Fruit fly (Drosophila melanogaster) whole organism, prepupa: Measurements from ENCODE around the gene MED4.

ENCODE experiments used
- Blimp-1 ChIP-seq: fragments of 200-800 bp; sonication (Bioruptor generic); optimal IDR thresholded peaks from 3 replicates; lab custom pipeline; 2017; ENCODE audit warnings: missing biosample characterization, missing genetic modification characterization, mild to moderate bottlenecking, moderate library complexity, missing genetic modification reagents
- CG10631 ChIP-seq: fragments of 200-800 bp; sonication (Bioruptor generic); optimal IDR thresholded peaks from 2 replicates; lab custom pipeline; 2016; ENCODE audit warnings: missing biosample characterization, missing genetic modification characterization
- CG10669 ChIP-seq: fragments of 200-800 bp; sonication (Bioruptor generic); optimal IDR thresholded peaks from 3 replicates; lab custom pipeline; 2018; ENCODE audit warnings: missing biosample characterization, mild to moderate bottlenecking, missing genetic modification characterization, moderate library complexity
- CG11762 ChIP-seq: fragments of 200-800 bp; sonication (Bioruptor generic); optimal IDR thresholded peaks from 3 replicates; lab custom pipeline; 2016; ENCODE audit warnings: missing biosample characterization, missing genetic modification characterization; ENCODE audit not compliant: insufficient read depth
- CG11902 ChIP-seq: fragments of 200-800 bp; sonication (Bioruptor generic); optimal IDR thresholded peaks from 3 replicates; lab custom pipeline; 2016; ENCODE audit warnings: missing biosample characterization, missing genetic modification characterization
- CG1621 ChIP-seq: fragments of 200-800 bp; sonication (Bioruptor generic); optimal IDR thresholded peaks from 3 replicates; lab custom pipeline; 2018; ENCODE audit warnings: missing biosample characterization, mild to moderate bottlenecking, missing genetic modification characterization
- CG16779 ChIP-seq: fragments of 200-800 bp; sonication (Bioruptor generic); optimal IDR thresholded peaks from 3 replicates; lab custom pipeline; 2017; ENCODE audit warnings: missing biosample characterization, mild to moderate bottlenecking, missing genetic modification characterization
- CG3032 ChIP-seq: fragments of 200-800 bp; optimal IDR thresholded peaks from 2 replicates; lab custom pipeline; 2019; ENCODE audit warnings: missing biosample characterization, mild to moderate bottlenecking, missing genetic modification characterization, moderate library complexity
- CG31627 ChIP-seq: fragments of 200-800 bp; sonication (Bioruptor generic); optimal IDR thresholded peaks from 3 replicates; lab custom pipeline; 2016; ENCODE audit warnings: missing biosample characterization, missing genetic modification characterization
- CG32006 ChIP-seq: fragments of 200-800 bp; sonication (Bioruptor generic); optimal IDR thresholded peaks from 3 replicates; lab custom pipeline; 2017; ENCODE audit warnings: missing biosample characterization, mild to moderate bottlenecking, missing genetic modification characterization
- CG3919 ChIP-seq: fragments of 200-800 bp; sonication (Bioruptor generic); optimal IDR thresholded peaks from 3 replicates; lab custom pipeline; 2016; ENCODE audit warnings: missing biosample characterization, missing genetic modification characterization
- CG4318 ChIP-seq: fragments of 200-800 bp; sonication (Bioruptor generic); optimal IDR thresholded peaks from 3 replicates; lab custom pipeline; 2017; ENCODE audit warnings: missing biosample characterization, mild to moderate bottlenecking, missing genetic modification characterization
- CG6163 ChIP-seq: fragments of 200-800 bp; sonication (Bioruptor generic); IDR thresholded peaks from 3 replicates; pipeline ENCODE4 v1.3.6; 2022; ENCODE audit warnings: missing biosample characterization, missing genetic modification characterization
- CG6276 ChIP-seq: fragments of 200-800 bp; sonication (Bioruptor generic); optimal IDR thresholded peaks from 2 replicates; lab custom pipeline; 2017; ENCODE audit warnings: missing biosample characterization, mild to moderate bottlenecking, missing genetic modification characterization
- CG6808 ChIP-seq: fragments of 200-800 bp; sonication (Bioruptor generic); optimal IDR thresholded peaks from 3 replicates; lab custom pipeline; 2017; ENCODE audit warnings: missing biosample characterization, missing genetic modification characterization, mild to moderate bottlenecking, moderate library complexity, missing genetic modification reagents
- CG6854 ChIP-seq: fragments of 200-800 bp; sonication (Bioruptor generic); optimal IDR thresholded peaks from 2 replicates; lab custom pipeline; 2017; ENCODE audit warnings: missing biosample characterization, mild to moderate bottlenecking, missing genetic modification characterization
- CG7368 ChIP-seq: fragments of 200-800 bp; sonication (Bioruptor generic); optimal IDR thresholded peaks from 3 replicates; lab custom pipeline; 2016; ENCODE audit warnings: missing biosample characterization, missing genetic modification characterization
- CG8119 ChIP-seq: fragments of 200-800 bp; sonication (Bioruptor generic); IDR thresholded peaks from 3 replicates; pipeline ENCODE4 v1.3.6; 2022; ENCODE audit warnings: missing biosample characterization, missing genetic modification characterization
- CG8319 ChIP-seq: fragments of 200-800 bp; sonication (Bioruptor generic); optimal IDR thresholded peaks from 3 replicates; lab custom pipeline; 2016; ENCODE audit warnings: missing biosample characterization, missing genetic modification characterization
- CG8632 ChIP-seq: fragments of 200-800 bp; sonication (Bioruptor generic); optimal IDR thresholded peaks from 3 replicates; lab custom pipeline; 2016; ENCODE audit warnings: missing biosample characterization, missing genetic modification characterization
- CG9139 ChIP-seq: fragments of 200-800 bp; sonication (Bioruptor generic); optimal IDR thresholded peaks from 3 replicates; lab custom pipeline; 2017; ENCODE audit warnings: missing biosample characterization, mild to moderate bottlenecking, missing genetic modification characterization
- Eip75B ChIP-seq: fragments of 200-800 bp; sonication (Bioruptor generic); optimal IDR thresholded peaks from 3 replicates; lab custom pipeline; 2016; ENCODE audit warnings: missing biosample characterization, missing genetic modification characterization
- Eip78C ChIP-seq: fragments of 200-800 bp; sonication (Bioruptor generic); peaks from one replicate; lab custom pipeline; 2016; ENCODE audit warnings: missing biosample characterization, missing genetic modification characterization
- Eip93F ChIP-seq: fragments of 200-800 bp; sonication (Bioruptor generic); optimal IDR thresholded peaks from 2 replicates; lab custom pipeline; 2016; ENCODE audit warnings: missing biosample characterization, mild to moderate bottlenecking, missing genetic modification characterization
- Ets21C ChIP-seq: fragments of 200-800 bp; sonication (Bioruptor generic); optimal IDR thresholded peaks from 3 replicates; lab custom pipeline; 2016; ENCODE audit warnings: missing biosample characterization, missing genetic modification characterization
- Ets96B ChIP-seq: fragments of 200-800 bp; optimal IDR thresholded peaks from 2 replicates; lab custom pipeline; 2019; ENCODE audit warnings: missing biosample characterization, mild to moderate bottlenecking, missing genetic modification characterization, moderate library complexity
- Gug ChIP-seq: fragments of 200-800 bp; sonication (Bioruptor generic); IDR thresholded peaks from 2 replicates; pipeline ENCODE4 v1.3.6; 2022; ENCODE audit warnings: missing biosample characterization, missing genetic modification characterization
- Hr38 ChIP-seq: sonication (Bioruptor generic); optimal IDR thresholded peaks from 2 replicates; lab custom pipeline; 2016; ENCODE audit warnings: missing biosample characterization, missing genetic modification characterization
- Hr39 ChIP-seq: fragments of 200-800 bp; sonication (Bioruptor generic); optimal IDR thresholded peaks from 2 replicates; lab custom pipeline; 2016; ENCODE audit warnings: missing biosample characterization, missing genetic modification characterization
- Hr4 ChIP-seq: fragments of 200-800 bp; sonication (Bioruptor generic); optimal IDR thresholded peaks from 3 replicates; lab custom pipeline; 2016; ENCODE audit warnings: missing biosample characterization, missing genetic modification characterization
- Lpt ChIP-seq: fragments of 200-800 bp; sonication (Bioruptor generic); optimal IDR thresholded peaks from 3 replicates; lab custom pipeline; 2016; ENCODE audit warnings: missing biosample characterization, missing genetic modification characterization
- Met ChIP-seq: fragments of 200-800 bp; sonication (Bioruptor generic); optimal IDR thresholded peaks from 3 replicates; lab custom pipeline; 2016; ENCODE audit warnings: missing biosample characterization, missing genetic modification characterization
- OdsH ChIP-seq: fragments of 200-800 bp; sonication (Bioruptor generic); optimal IDR thresholded peaks from 3 replicates; lab custom pipeline; 2016; ENCODE audit warnings: missing biosample characterization, missing genetic modification characterization
- Smox ChIP-seq: fragments of 200-800 bp; sonication (Bioruptor generic); optimal IDR thresholded peaks from 3 replicates; lab custom pipeline; 2016; ENCODE audit warnings: missing biosample characterization, missing genetic modification characterization
- Sox102F ChIP-seq: fragments of 200-800 bp; sonication (Bioruptor generic); optimal IDR thresholded peaks from 2 replicates; lab custom pipeline; 2016; ENCODE audit warnings: missing biosample characterization, mild to moderate bottlenecking, missing genetic modification characterization
- Sox15 ChIP-seq: fragments of 200-800 bp; sonication (Bioruptor generic); optimal IDR thresholded peaks from 3 replicates; lab custom pipeline; 2016; ENCODE audit warnings: missing biosample characterization, missing genetic modification characterization
- achi ChIP-seq: fragments of 200-800 bp; sonication (Bioruptor generic); optimal IDR thresholded peaks from 3 replicates; lab custom pipeline; 2016; ENCODE audit warnings: missing biosample characterization, missing genetic modification characterization
- acj6 ChIP-seq: fragments of 200-800 bp; sonication (Bioruptor generic); optimal IDR thresholded peaks from 3 replicates; lab custom pipeline; 2016; ENCODE audit warnings: missing biosample characterization, missing genetic modification characterization
- cyc ChIP-seq: fragments of 200-800 bp; sonication (Bioruptor generic); optimal IDR thresholded peaks from 3 replicates; lab custom pipeline; 2016; ENCODE audit warnings: missing biosample characterization, missing genetic modification characterization
- dac ChIP-seq: fragments of 200-800 bp; sonication (Bioruptor generic); optimal IDR thresholded peaks from 2 replicates; lab custom pipeline; 2017; ENCODE audit warnings: missing biosample characterization, mild to moderate bottlenecking, missing genetic modification characterization
- dsx ChIP-seq: fragments of 200-800 bp; optimal IDR thresholded peaks from 3 replicates; lab custom pipeline; 2019; ENCODE audit warnings: missing biosample characterization, mild to moderate bottlenecking, missing genetic modification characterization, moderate library complexity; ENCODE audit not compliant: poor library complexity, severe bottlenecking
- fd59A ChIP-seq: fragments of 200-800 bp; sonication (Bioruptor generic); optimal IDR thresholded peaks from 2 replicates; lab custom pipeline; 2017; ENCODE audit warnings: missing biosample characterization, mild to moderate bottlenecking, missing genetic modification characterization, missing genetic modification reagents
- fd85E ChIP-seq: fragments of 200-800 bp; sonication (Bioruptor generic); optimal IDR thresholded peaks from 3 replicates; lab custom pipeline; 2016; ENCODE audit warnings: missing biosample characterization, missing genetic modification characterization
- fkh ChIP-seq: fragments of 200-800 bp; sonication (Bioruptor generic); optimal IDR thresholded peaks from 3 replicates; lab custom pipeline; 2017; ENCODE audit warnings: missing biosample characterization, mild to moderate bottlenecking, missing genetic modification characterization, moderate library complexity
- lz ChIP-seq: fragments of 200-800 bp; sonication (Bioruptor generic); optimal IDR thresholded peaks from 3 replicates; lab custom pipeline; 2016; ENCODE audit warnings: missing biosample characterization, missing genetic modification characterization
- net ChIP-seq: fragments of 200-800 bp; sonication (Bioruptor generic); optimal IDR thresholded peaks from 3 replicates; lab custom pipeline; 2016; ENCODE audit warnings: missing biosample characterization, missing genetic modification characterization
- pdm3 ChIP-seq: fragments of 200-800 bp; sonication (Bioruptor generic); optimal IDR thresholded peaks from 3 replicates; lab custom pipeline; 2016; ENCODE audit warnings: missing biosample characterization, missing genetic modification characterization
- salr ChIP-seq, 2 experiments: fragments of 200-800 bp; sonication (Bioruptor generic); optimal IDR thresholded peaks; 3 replicates each; lab custom pipeline; 2016 to 2018; ENCODE audit warnings: missing biosample characterization in 2 of 2, missing genetic modification characterization in 2 of 2, mild to moderate bottlenecking in 1 of 2
- spab ChIP-seq: fragments of 200-800 bp; sonication (Bioruptor generic); optimal IDR thresholded peaks from 2 replicates; lab custom pipeline; 2017; ENCODE audit warnings: missing biosample characterization, mild to moderate bottlenecking, missing genetic modification characterization, missing genetic modification reagents
- ss ChIP-seq, 2 experiments: fragments of 200-800 bp; sonication (Bioruptor generic); optimal IDR thresholded peaks; 2 replicates in 1 of 2; 3 replicates in 1 of 2; lab custom pipeline; 2017 to 2018; ENCODE audit warnings: mild to moderate bottlenecking in 2 of 2, missing biosample characterization in 2 of 2, missing genetic modification characterization in 2 of 2, moderate library complexity in 1 of 2
- svp ChIP-seq: fragments of 200-800 bp; sonication (Bioruptor generic); peaks from one replicate; lab custom pipeline; 2016; ENCODE audit warnings: missing biosample characterization, missing genetic modification characterization
- vri ChIP-seq: fragments of 200-800 bp; sonication (Bioruptor generic); optimal IDR thresholded peaks from 3 replicates; lab custom pipeline; 2016; ENCODE audit warnings: missing biosample characterization, mild to moderate bottlenecking, missing genetic modification characterization

MED4 gene

DNA sequence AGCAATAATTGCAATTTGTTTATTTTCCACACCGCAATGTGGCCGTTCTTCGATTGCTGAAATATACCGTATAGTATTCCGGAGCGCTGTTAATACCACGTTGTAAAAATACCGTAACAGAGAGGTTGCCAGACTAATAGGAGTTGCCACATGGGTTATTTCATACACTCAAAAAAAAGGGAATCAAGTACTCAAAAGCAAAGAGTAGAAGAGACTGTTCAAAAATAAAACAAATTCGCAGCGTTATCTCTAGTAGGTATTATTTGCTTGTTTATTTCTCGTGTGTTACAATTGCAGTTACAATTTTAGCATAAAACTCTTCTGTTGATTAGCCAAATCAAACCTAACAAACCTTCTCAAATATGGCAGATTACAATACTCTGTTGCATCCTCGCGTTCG, at the start of gene MED4:
MED4 (minus strand) TSS at position 59 of the 400 bp plus-strand sequence.
- TF ChIP-seq dac (GFP tag; lab: Kevin White, UChicago) (peak; percentile 74), CG11902 (GFP tag; lab: Kevin White, UChicago) (peak; percentile 60), Hr4 (GFP tag; lab: Kevin White, UChicago) (peak; percentile 85), Sox102F (no peak), CG7368 (GFP tag; lab: Kevin White, UChicago) (peak; percentile 75), CG8632 (peak; percentile 49), svp (GFP tag; lab: Kevin White, UChicago) (no peak), Blimp-1 (GFP tag; lab: Kevin White, UChicago) (no peak), CG3032 (tag; lab: Kevin White, UChicago) (peak; percentile 73), cyc (GFP tag; lab: Kevin White, UChicago) (peak; percentile 82), Eip75B (GFP tag; lab: Kevin White, UChicago) (peak; percentile 77), CG9139 (GFP tag; lab: Kevin White, UChicago) (no peak), CG6276 (GFP tag; lab: Kevin White, UChicago) (no peak), lz (GFP tag; lab: Kevin White, UChicago) (peak; percentile 83), fd85E (no peak), Hr38 (GFP tag; lab: Kevin White, UChicago) (no peak), spab (GFP tag; lab: Kevin White, UChicago) (no peak), pdm3 (GFP tag; lab: Kevin White, UChicago) (peak; percentile 83), Hr39 (GFP tag; lab: Kevin White, UChicago) (peak; percentile 83), CG11762 (GFP tag; lab: Kevin White, UChicago) (peak; percentile 68), CG6163 (GFP tag; lab: Robert Waterston, UW) (peak; percentile 83), fkh (peak; percentile 78), CG8119 (peak; percentile 78; the same call in 2 of the 3 replicates), fd59A (peak; percentile 42), Eip93F (no peak), acj6 (peak; percentile 73), Ets21C (GFP tag; lab: Kevin White, UChicago) (peak; percentile 68), CG1621 (tag; lab: Kevin White, UChicago) (peak; percentile 68), Ets96B (tag; lab: Kevin White, UChicago) (peak; percentile 65), CG4318 (no peak), CG8319 (no peak), CG10631 (GFP tag; lab: Kevin White, UChicago) (peak; percentile 76), CG16779 (tag; lab: Kevin White, UChicago) (no peak), net (GFP tag; lab: Kevin White, UChicago) (peak; percentile 80), Sox15 (peak; percentile 72), CG3919 (peak; percentile 84), Lpt (peak; percentile 71), salr (GFP tag; optimal IDR thresholded peaks at IDR 0.05; lab: Kevin White, UChicago) (peak in 1 of 2 experiments; percentile 51), Gug (GFP tag; lab: Robert Waterston, UW) (peak; percentile 63), CG10669 (GFP tag; lab: Kevin White, UChicago) (peak; percentile 66), OdsH (GFP tag; lab: Kevin White, UChicago) (peak; percentile 75), Met (GFP tag; lab: Kevin White, UChicago) (peak; percentile 77), ss (GFP tag; optimal IDR thresholded peaks at IDR 0.05; lab: Kevin White, UChicago) (peak in 1 of 2 experiments; percentile 51), dsx (GFP tag; lab: Kevin White, UChicago) (peak; percentile 69), CG31627 (peak; percentile 87), Smox (peak; percentile 70), CG6854 (peak; percentile 23), vri (GFP tag; lab: Kevin White, UChicago) (no peak), Eip78C (GFP tag; lab: Kevin White, UChicago) (peak; percentile 89), CG6808 (GFP tag; lab: Kevin White, UChicago) (no peak), CG32006 (peak; percentile 73), achi (GFP tag; lab: Kevin White, UChicago) (peak; percentile 75)
